Fruit fly (Drosophila melanogaster): Measurements from ENCODE around the gene RpS19a.

RpS19a gene

DNA sequence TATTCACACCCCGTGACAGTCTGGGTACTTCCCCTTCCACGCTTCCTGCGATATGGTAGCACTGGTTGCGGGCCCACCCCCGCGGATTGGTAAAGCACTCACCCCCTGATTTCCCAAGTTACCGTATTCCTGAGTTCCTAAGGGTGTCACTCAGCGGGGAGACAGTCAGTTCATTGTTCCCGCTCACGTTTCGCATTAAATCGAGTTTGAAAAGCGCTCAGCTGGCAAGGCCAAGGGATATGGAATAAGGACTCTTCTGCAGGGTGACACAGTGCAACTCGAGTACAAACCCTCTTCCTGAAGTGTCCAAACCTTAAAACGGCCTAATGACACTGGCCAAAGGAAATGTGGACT lies 50.4 kb downstream of the RpS19a start (continued):
- no peak for TF ChIP-seq D (optimal IDR thresholded peaks at IDR 0.05)
- TF ChIP-seq D (GFP tag; optimal IDR thresholded peaks at IDR 0.05), result no peak
- 0 out of 2 replicates have a peak, but pooled peaks have one; percentile 9 for TF ChIP-seq E2f2 (GFP tag; IDR thresholded peaks at IDR 0.05)
- TF ChIP-seq CG4282 (GFP tag; optimal IDR thresholded peaks at IDR 0.05), result no peak
- peak; percentile 32 for TF ChIP-seq CG14710 (tag; optimal IDR thresholded peaks at IDR 0.05)
- no peak for TF ChIP-seq CG11093 (GFP tag; IDR thresholded peaks at IDR 0.05)
- TF ChIP-seq CG14667 (GFP tag; IDR thresholded peaks at IDR 0.05), result no peak
